Fruit fly (Drosophila melanogaster) whole organism, embryonic: Measurements from ENCODE around the gene dpr18.

Experiments used
- Awh ChIP-seq: fragments of 200-800 bp; sonication (Bioruptor generic); IDR thresholded peaks from 2 replicates; pipeline ENCODE4, ENCODE4 v1.3.6; 2022; ENCODE audit warnings: missing biosample characterization, missing genetic modification characterization
- CG10267 ChIP-seq: fragments of 200-800 bp; sonication (Bioruptor generic); optimal IDR thresholded peaks from 2 replicates; lab custom pipeline; 2018; ENCODE audit warnings: missing biosample characterization, mild to moderate bottlenecking, missing genetic modification characterization, moderate library complexity
- CG10366 ChIP-seq: fragments of 200-800 bp; sonication (Bioruptor generic); IDR thresholded peaks from 2 replicates; pipeline ENCODE4 v1.3.6; 2022; ENCODE audit warnings: missing biosample characterization, missing genetic modification characterization
- CG12391 ChIP-seq: fragments of 200-800 bp; sonication (Bioruptor generic); optimal IDR thresholded peaks from 3 replicates; lab custom pipeline; 2018; ENCODE audit warnings: missing biosample characterization, mild to moderate bottlenecking, missing genetic modification characterization, moderate library complexity
- CG13424 ChIP-seq: fragments of 200-800 bp; sonication (Bioruptor generic); optimal IDR thresholded peaks from 2 replicates; lab custom pipeline; 2019; ENCODE audit warnings: missing biosample characterization, mild to moderate bottlenecking, missing genetic modification characterization, moderate library complexity
- CG14710 ChIP-seq: fragments of 200-800 bp; sonication (Bioruptor generic); optimal IDR thresholded peaks from 3 replicates; lab custom pipeline; 2019; ENCODE audit warnings: missing biosample characterization, mild to moderate bottlenecking, missing genetic modification characterization, moderate library complexity
- CG15011 ChIP-seq: fragments of 200-800 bp; sonication (Bioruptor generic); optimal IDR thresholded peaks from 3 replicates; lab custom pipeline; 2018; ENCODE audit warnings: missing biosample characterization, mild to moderate bottlenecking, missing genetic modification characterization
- CG1602 ChIP-seq: fragments of 200-800 bp; sonication (Bioruptor generic); optimal IDR thresholded peaks from 3 replicates; lab custom pipeline; 2016; ENCODE audit warnings: missing biosample characterization, missing genetic modification characterization
- CG17359 ChIP-seq: fragments of 200-800 bp; sonication (Bioruptor generic); optimal IDR thresholded peaks from 3 replicates; lab custom pipeline; 2018; ENCODE audit warnings: missing biosample characterization, mild to moderate bottlenecking, missing genetic modification characterization, moderate library complexity
- CG2889 ChIP-seq: fragments of 200-800 bp; sonication (Bioruptor generic); IDR thresholded peaks from 3 replicates; pipeline ENCODE4 v1.3.6; 2022; ENCODE audit warnings: missing biosample characterization, missing genetic modification characterization
- CG5245 ChIP-seq: fragments of 200-800 bp; sonication (Bioruptor generic); optimal IDR thresholded peaks from 3 replicates; lab custom pipeline; 2016; ENCODE audit warnings: missing biosample characterization, missing genetic modification characterization
- CG6765 ChIP-seq: fragments of 200-800 bp; sonication (Bioruptor generic); optimal IDR thresholded peaks from 3 replicates; lab custom pipeline; 2017; ENCODE audit warnings: missing biosample characterization, mild to moderate bottlenecking, missing genetic modification characterization
- CG7372 ChIP-seq: fragments of 200-800 bp; sonication (Bioruptor generic); IDR thresholded peaks from 2 replicates; pipeline ENCODE4 v1.3.6; 2022; ENCODE audit warnings: missing biosample characterization, missing genetic modification characterization
- CG7987 ChIP-seq: fragments of 200-800 bp; sonication (Bioruptor generic); optimal IDR thresholded peaks from 2 replicates; lab custom pipeline; 2018; ENCODE audit warnings: missing biosample characterization, mild to moderate bottlenecking, missing genetic modification characterization, moderate library complexity
- CG8281 ChIP-seq: fragments of 200-800 bp; sonication (Bioruptor generic); optimal IDR thresholded peaks from 2 replicates; lab custom pipeline; 2018; ENCODE audit warnings: missing biosample characterization, mild to moderate bottlenecking, missing genetic modification characterization, moderate library complexity
- CG9215 ChIP-seq: fragments of 200-800 bp; sonication (Bioruptor generic); IDR thresholded peaks from 2 replicates; pipeline ENCODE4 v1.3.6; 2022; ENCODE audit warnings: missing biosample characterization, missing genetic modification characterization
- D19A ChIP-seq: fragments of 200-800 bp; optimal IDR thresholded peaks from 3 replicates; lab custom pipeline; 2019; ENCODE audit warnings: missing biosample characterization, mild to moderate bottlenecking, missing genetic modification characterization, moderate library complexity
- Doc2 ChIP-seq: fragments of 200-800 bp; sonication (Bioruptor generic); IDR thresholded peaks from 2 replicates; pipeline ENCODE4 v1.3.6; 2022; ENCODE audit warnings: missing biosample characterization, missing genetic modification characterization
- Drgx ChIP-seq: fragments of 200-800 bp; sonication (Bioruptor generic); IDR thresholded peaks from 2 replicates; pipeline ENCODE4 v1.3.6; 2022; ENCODE audit warnings: missing biosample characterization, missing genetic modification characterization
- Hand ChIP-seq: fragments of 200-800 bp; sonication (Bioruptor generic); optimal IDR thresholded peaks from 2 replicates; lab custom pipeline; 2017; ENCODE audit warnings: mild to moderate bottlenecking, missing biosample characterization, missing genetic modification reagents, missing genetic modification characterization
- Med ChIP-seq: fragments of 200-800 bp; sonication (Bioruptor generic); peaks from one replicate; lab custom pipeline; 2016; ENCODE audit warnings: missing biosample characterization, missing genetic modification characterization, mild to moderate bottlenecking, inconsistent platforms, moderate library complexity
- Pdp1 ChIP-seq, 2 experiments: fragments of 200-800 bp; sonication (Bioruptor generic); optimal IDR thresholded peaks; 3 replicates each; lab custom pipeline; 2016; ENCODE audit warnings: missing biosample characterization in 2 of 2, missing genetic modification characterization in 2 of 2, mild to moderate bottlenecking in 1 of 2, moderate library complexity in 1 of 2
- Rfx ChIP-seq: fragments of 200-800 bp; sonication (Bioruptor generic); IDR thresholded peaks from 2 replicates; pipeline ENCODE4 v1.3.6; 2022; ENCODE audit warnings: missing biosample characterization, missing genetic modification characterization
- Rx ChIP-seq: fragments of 200-800 bp; sonication (Bioruptor generic); IDR thresholded peaks from 2 replicates; pipeline ENCODE4 v1.3.6; 2022; ENCODE audit warnings: missing biosample characterization, missing genetic modification characterization
- Trl ChIP-seq, 3 experiments: fragments of >200 bp in 2 of 3; fragments of 200-800 bp in 1 of 3; sonication (Bioruptor generic) in 1 of 3; optimal IDR thresholded peaks; 2 replicates in 1 of 3; 3 replicates in 2 of 3; lab custom pipeline; 2016 to 2017; ENCODE audit warnings: missing biosample characterization in 1 of 3, missing genetic modification characterization in 1 of 3
- Vsx1 ChIP-seq: fragments of 200-800 bp; sonication (Bioruptor generic); optimal IDR thresholded peaks from 2 replicates; lab custom pipeline; 2017; ENCODE audit warnings: missing biosample characterization, mild to moderate bottlenecking, missing genetic modification characterization, missing genetic modification reagents
- aop ChIP-seq: fragments of 200-800 bp; sonication (Bioruptor generic); IDR thresholded peaks from 2 replicates; pipeline ENCODE4 v1.3.6; 2022; ENCODE audit warnings: missing biosample characterization, missing genetic modification characterization
- btn ChIP-seq: fragments of 200-800 bp; sonication (Bioruptor generic); optimal IDR thresholded peaks from 2 replicates; lab custom pipeline; 2016; ENCODE audit warnings: missing biosample characterization, missing genetic modification characterization
- ci ChIP-seq: fragments of 200-800 bp; sonication (Bioruptor generic); IDR thresholded peaks from 3 replicates; pipeline ENCODE4 v1.3.6; 2022; ENCODE audit warnings: missing biosample characterization, missing genetic modification characterization
- crp ChIP-seq, 2 experiments: fragments of 200-800 bp; sonication (Bioruptor generic); optimal IDR thresholded peaks; 2 replicates in 1 of 2; 3 replicates in 1 of 2; lab custom pipeline; 2017; ENCODE audit warnings: missing biosample characterization in 2 of 2, missing genetic modification characterization in 2 of 2, mild to moderate bottlenecking in 1 of 2, moderate library complexity in 1 of 2
- disco-r ChIP-seq: fragments of 200-800 bp; sonication (Bioruptor generic); optimal IDR thresholded peaks from 2 replicates; lab custom pipeline; 2016; ENCODE audit warnings: missing biosample characterization, missing genetic modification characterization
- exex ChIP-seq: fragments of 200-800 bp; sonication (Bioruptor generic); optimal IDR thresholded peaks from 4 replicates; lab custom pipeline; 2018; ENCODE audit warnings: missing biosample characterization, mild to moderate bottlenecking, missing genetic modification characterization, moderate library complexity
- gsb-n ChIP-seq: fragments of 200-800 bp; sonication (Bioruptor generic); optimal IDR thresholded peaks from 3 replicates; lab custom pipeline; 2018; ENCODE audit warnings: missing biosample characterization, mild to moderate bottlenecking, missing genetic modification characterization
- hbn ChIP-seq: fragments of 200-800 bp; sonication (Bioruptor generic); IDR thresholded peaks from 2 replicates; pipeline ENCODE4 v1.3.6; 2022; ENCODE audit warnings: missing biosample characterization, missing genetic modification characterization; ENCODE audit not compliant: partially characterized antibody
- kni ChIP-seq: fragments of 200-800 bp; sonication (Bioruptor generic); optimal IDR thresholded peaks from 3 replicates; lab custom pipeline; 2017; ENCODE audit warnings: mild to moderate bottlenecking, missing biosample characterization, missing genetic modification reagents, missing genetic modification characterization
- lmd ChIP-seq: fragments of 200-800 bp; sonication (Bioruptor generic); IDR thresholded peaks from 2 replicates; pipeline ENCODE4 v1.3.6; 2022; ENCODE audit warnings: missing biosample characterization, missing genetic modification characterization
- maf-S ChIP-seq: fragments of 200-800 bp; sonication (Bioruptor generic); optimal IDR thresholded peaks from 2 replicates; lab custom pipeline; 2016; ENCODE audit warnings: missing biosample characterization, missing genetic modification characterization
- mam ChIP-seq: fragments of 200-800 bp; sonication (Bioruptor generic); optimal IDR thresholded peaks from 3 replicates; lab custom pipeline; 2016; ENCODE audit warnings: missing biosample characterization, missing genetic modification characterization
- oc ChIP-seq: fragments of 200-800 bp; sonication (Bioruptor generic); optimal IDR thresholded peaks from 2 replicates; lab custom pipeline; 2018; ENCODE audit warnings: missing biosample characterization, mild to moderate bottlenecking, missing genetic modification characterization, moderate library complexity
- onecut ChIP-seq: fragments of 200-800 bp; sonication (Bioruptor generic); IDR thresholded peaks from 2 replicates; pipeline ENCODE4 v1.3.6; 2022; ENCODE audit warnings: missing biosample characterization, missing genetic modification characterization
- phol ChIP-seq: fragments of 200-800 bp; sonication (Bioruptor generic); optimal IDR thresholded peaks from 3 replicates; lab custom pipeline; 2018; ENCODE audit warnings: missing biosample characterization, mild to moderate bottlenecking, missing genetic modification characterization, moderate library complexity
- pros ChIP-seq: fragments of 200-800 bp; sonication (Bioruptor generic); optimal IDR thresholded peaks from 3 replicates; lab custom pipeline; 2019; ENCODE audit warnings: missing biosample characterization, mild to moderate bottlenecking, missing genetic modification characterization, moderate library complexity
- scrt ChIP-seq: fragments of 200-800 bp; sonication (Bioruptor generic); optimal IDR thresholded peaks from 2 replicates; lab custom pipeline; 2018; ENCODE audit warnings: missing biosample characterization, mild to moderate bottlenecking, missing genetic modification characterization, moderate library complexity
- sens ChIP-seq: fragments of 200-800 bp; sonication (Bioruptor generic); peaks from one replicate; lab custom pipeline; 2016; ENCODE audit warnings: missing biosample characterization, missing genetic modification characterization
- tll ChIP-seq, 2 experiments: fragments of 200-800 bp in 1 of 2; fragments of >200 bp in 1 of 2; sonication (Bioruptor generic) in 1 of 2; optimal IDR thresholded peaks; 2 replicates each; lab custom pipeline; 2017 to 2019; ENCODE audit warnings: missing biosample characterization in 2 of 2, missing genetic modification characterization in 2 of 2, mild to moderate bottlenecking in 1 of 2, moderate library complexity in 1 of 2
- unc-4 ChIP-seq: fragments of 200-800 bp; sonication (Bioruptor generic); IDR thresholded peaks from 2 replicates; pipeline ENCODE4 v1.3.6; 2022; ENCODE audit warnings: missing biosample characterization, missing genetic modification characterization; ENCODE audit not compliant: partially characterized antibody
- yki ChIP-seq: fragments of >200 bp; optimal IDR thresholded peaks from 3 replicates; lab custom pipeline; 2018
- z ChIP-seq: fragments of 200-800 bp; sonication (Bioruptor generic); IDR thresholded peaks from 3 replicates; pipeline ENCODE4 v1.3.6; 2022; ENCODE audit warnings: missing biosample characterization, missing genetic modification characterization

Gene dpr18

dm6 chrX:16089012-16089963, 25.8 kb downstream of the dpr18 start (continued):
- TF ChIP-seq tll (GFP tag; optimal IDR thresholded peaks at IDR 0.05; lab: Kevin White, UChicago) (no peak), aop (GFP tag; lab: Robert Waterston, UW) (no peak), CG8281 (tag; lab: Kevin White, UChicago) (no peak), Drgx (GFP tag; lab: Robert Waterston, UW) (peak; percentile 42; the same call in 1 of the 2 replicates), D19A (tag; lab: Kevin White, UChicago) (peak; percentile 42), z (GFP tag; lab: Robert Waterston, UW) (no peak), lmd (GFP tag; lab: Robert Waterston, UW) (no peak), Med (peak; percentile 31), CG5245 (GFP tag; lab: Kevin White, UChicago) (no peak), CG7987 (GFP tag; lab: Kevin White, UChicago) (no peak), CG6765 (GFP tag; lab: Kevin White, UChicago) (no peak), CG10267 (tag; lab: Kevin White, UChicago) (no peak), CG10366 (GFP tag; lab: Robert Waterston, UW) (no peak), Vsx1 (GFP tag; lab: Kevin White, UChicago) (no peak), maf-S (GFP tag; lab: Kevin White, UChicago) (no peak), Trl (optimal IDR thresholded peaks at IDR 0.05; lab: Kevin White, UChicago) (peak; percentile 85 to 96), Trl (GFP tag; optimal IDR thresholded peaks at IDR 0.05; lab: Kevin White, UChicago) (no peak), Hand (GFP tag; lab: Kevin White, UChicago) (peak; percentile 5), pros (peak; percentile 28), scrt (GFP tag; lab: Kevin White, UChicago) (no peak), Doc2 (GFP tag; lab: Robert Waterston, UW) (no peak), unc-4 (GFP tag; lab: Robert Waterston, UW) (0 out of 2 replicates have a peak, but pooled peaks have one; percentile 32), phol (tag; lab: Kevin White, UChicago) (no peak), CG13424 (tag; lab: Kevin White, UChicago) (no peak), gsb-n (tag; lab: Kevin White, UChicago) (no peak), CG12391 (no peak), CG7372 (GFP tag; lab: Robert Waterston, UW) (no peak), disco-r (GFP tag; lab: Kevin White, UChicago) (no peak), mam (GFP tag; lab: Kevin White, UChicago) (no peak), crp (GFP tag; optimal IDR thresholded peaks at IDR 0.05; lab: Kevin White, UChicago) (peak in 1 of 2 experiments; percentile 78), ci (peak; percentile 42; the same call in 1 of the 3 replicates), yki (lab: Kevin White, UChicago) (peak; percentile 51), sens (peak; percentile 51), btn (no peak), Rx (GFP tag; lab: Robert Waterston, UW) (no peak), CG14710 (no peak), CG1602 (GFP tag; lab: Kevin White, UChicago) (no peak), CG2889 (GFP tag; lab: Robert Waterston, UW) (no peak), kni (GFP tag; lab: Kevin White, UChicago) (peak; percentile 18), Pdp1 (GFP tag; optimal IDR thresholded peaks at IDR 0.05; lab: Kevin White, UChicago) (peak in 1 of 2 experiments; percentile 97), CG15011 (GFP tag; lab: Kevin White, UChicago) (no peak), Rfx (GFP tag; lab: Robert Waterston, UW) (peak; percentile 38; the same call in 1 of the 2 replicates), exex (peak; percentile 3), Awh (no peak), onecut (GFP tag; lab: Robert Waterston, UW) (peak; percentile 52), CG17359 (peak; percentile 38), hbn (GFP tag; lab: Robert Waterston, UW) (no peak), CG9215 (GFP tag; lab: Robert Waterston, UW) (no peak), oc (tag; lab: Kevin White, UChicago) (no peak)
